Worm (Caenorhabditis elegans) whole organism, young adult: Measurements from ENCODE around the gene nth-1.

Experiments
- B0035.1 ChIP-seq: sonication (generic microtip); optimal IDR thresholded peaks from 2 replicates; lab custom pipeline; 2016; ENCODE audit warnings: missing genetic modification characterization, mild to moderate bottlenecking, missing compliant biosample characterization, missing genotype, missing genetic modification reagents
- C17E4.6 ChIP-seq: fragments of 200-800 bp; sonication (Bioruptor generic); IDR thresholded peaks from 2 replicates; pipeline ENCODE4 v1.3.6; 2022; ENCODE audit warnings: missing genetic modification reagents, missing genetic modification characterization, missing compliant biosample characterization
- D2030.7 ChIP-seq: fragments of 200-800 bp; sonication (Bioruptor generic); IDR thresholded peaks from 2 replicates; pipeline ENCODE4 v1.3.6; 2022; ENCODE audit warnings: missing genetic modification reagents, missing genetic modification characterization, missing compliant biosample characterization
- F22D6.2 ChIP-seq: sonication (generic microtip); optimal IDR thresholded peaks from 2 replicates; lab custom pipeline; 2016; ENCODE audit warnings: mild to moderate bottlenecking, missing genetic modification characterization, missing compliant biosample characterization
- F33H1.4 ChIP-seq: fragments of 200-800 bp; sonication (Bioruptor generic); IDR thresholded peaks from 2 replicates; pipeline ENCODE4 v1.3.6; 2022; ENCODE audit warnings: missing genetic modification reagents, missing genetic modification characterization, missing compliant biosample characterization
- F49E8.2 ChIP-seq: sonication (generic microtip); optimal IDR thresholded peaks from 3 replicates; lab custom pipeline; 2017; ENCODE audit warnings: missing genetic modification characterization, mild to moderate bottlenecking, missing compliant biosample characterization, antibody characterized with exemption, moderate library complexity; ENCODE audit not compliant: insufficient read depth
- F57C9.4 ChIP-seq: sonication (generic microtip); optimal IDR thresholded peaks from 2 replicates; lab custom pipeline; 2017; ENCODE audit warnings: mild to moderate bottlenecking, missing genetic modification characterization, missing compliant biosample characterization
- K12H6.12 ChIP-seq: fragments of 200-800 bp; sonication (Bioruptor generic); optimal IDR thresholded peaks from 2 replicates; lab custom pipeline; 2018; ENCODE audit warnings: mild to moderate bottlenecking, missing genetic modification characterization, missing compliant biosample characterization
- T26A5.8 ChIP-seq: sonication (generic microtip); optimal IDR thresholded peaks from 2 replicates; lab custom pipeline; 2016; ENCODE audit warnings: missing genetic modification characterization, missing compliant biosample characterization
- atf-7 ChIP-seq: sonication (generic microtip); optimal IDR thresholded peaks from 2 replicates; lab custom pipeline; 2017; ENCODE audit warnings: mild to moderate bottlenecking, missing genetic modification characterization, missing compliant biosample characterization
- attf-3 ChIP-seq: fragments of 200-800 bp; sonication (Bioruptor generic); conservative IDR thresholded peaks from 2 replicates; pipeline ENCODE4 v1.3.6; 2022; ENCODE audit warnings: missing genetic modification reagents, missing genetic modification characterization, missing compliant biosample characterization
- attf-6 ChIP-seq: fragments of 200-800 bp; sonication (Bioruptor generic); IDR thresholded peaks from 2 replicates; pipeline ENCODE4 v1.3.6; 2022; ENCODE audit warnings: missing genetic modification reagents, missing genetic modification characterization, missing compliant biosample characterization
- bed-1 ChIP-seq: fragments of 200-800 bp; sonication (Bioruptor generic); IDR thresholded peaks from 2 replicates; pipeline ENCODE4 v1.3.6; 2022; ENCODE audit warnings: missing genetic modification reagents, missing genetic modification characterization, missing compliant biosample characterization
- bed-2 ChIP-seq: fragments of 200-800 bp; sonication (Bioruptor generic); IDR thresholded peaks from 2 replicates; pipeline ENCODE4 v1.3.6; 2022; ENCODE audit warnings: missing genetic modification reagents, missing genetic modification characterization, missing compliant biosample characterization
- ceh-91 ChIP-seq: fragments of 200-800 bp; sonication (Bioruptor generic); IDR thresholded peaks from 2 replicates; pipeline ENCODE4 v1.3.6; 2022; ENCODE audit warnings: missing genetic modification reagents, missing genetic modification characterization, missing compliant biosample characterization
- die-1 ChIP-seq: sonication (generic microtip); optimal IDR thresholded peaks from 2 replicates; lab custom pipeline; 2016; ENCODE audit warnings: missing genotype, mild to moderate bottlenecking, missing genetic modification characterization, missing compliant biosample characterization
- dpl-1 ChIP-seq: fragments of 150-350 bp; optimal IDR thresholded peaks from 2 replicates; lab custom pipeline; 2014; ENCODE audit warnings: missing biosample characterization, missing genetic modification reagents, missing genetic modification characterization
- efl-1 ChIP-seq: fragments of 150-350 bp; optimal IDR thresholded peaks from 2 replicates; lab custom pipeline; 2014; ENCODE audit warnings: missing biosample characterization, missing genetic modification reagents, missing genetic modification characterization
- him-1 ChIP-seq: sonication (generic microtip); optimal IDR thresholded peaks from 2 replicates; lab custom pipeline; 2016; ENCODE audit warnings: missing genotype, missing genetic modification reagents, missing genetic modification characterization, missing compliant biosample characterization
- hmg-1.2 ChIP-seq: fragments of 200-800 bp; sonication (Bioruptor generic); IDR thresholded peaks from 2 replicates; pipeline ENCODE4 v1.3.6; 2022; ENCODE audit warnings: missing genetic modification reagents, missing genetic modification characterization, missing compliant biosample characterization
- let-607 ChIP-seq, 2 experiments: fragments of 200-800 bp in 1 of 2; sonication (Bioruptor generic) in 1 of 2; sonication (generic microtip) in 1 of 2; optimal IDR thresholded peaks; 2 replicates each; lab custom pipeline; 2016 to 2018; ENCODE audit warnings: mild to moderate bottlenecking in 2 of 2, missing compliant biosample characterization in 2 of 2, missing genetic modification characterization in 2 of 2, moderate library complexity in 2 of 2, missing genotype in 1 of 2
- lin-40 ChIP-seq: sonication (generic microtip); optimal IDR thresholded peaks from 2 replicates; lab custom pipeline; 2016; ENCODE audit warnings: missing genetic modification characterization, mild to moderate bottlenecking, missing compliant biosample characterization, missing genotype, missing genetic modification reagents
- lin-54 ChIP-seq: fragments of 200-800 bp; sonication (Bioruptor generic); optimal IDR thresholded peaks from 2 replicates; lab custom pipeline; 2018; ENCODE audit warnings: mild to moderate bottlenecking, missing genetic modification characterization, missing compliant biosample characterization
- lsl-1 ChIP-seq: fragments of 200-800 bp; sonication (Bioruptor generic); optimal IDR thresholded peaks from 2 replicates; lab custom pipeline; 2018; ENCODE audit warnings: mild to moderate bottlenecking, missing genetic modification characterization, moderate library complexity, missing compliant biosample characterization
- madf-6 ChIP-seq: fragments of 200-800 bp; sonication (Bioruptor generic); IDR thresholded peaks from 2 replicates; pipeline ENCODE4 v1.3.6; 2022; ENCODE audit warnings: missing genetic modification reagents, missing genetic modification characterization, missing compliant biosample characterization
- madf-8 ChIP-seq: fragments of 200-800 bp; sonication (Bioruptor generic); conservative IDR thresholded peaks from 2 replicates; pipeline ENCODE4 v1.3.6; 2022; ENCODE audit warnings: missing genetic modification reagents, missing genetic modification characterization, missing compliant biosample characterization
- mel-28 ChIP-seq: sonication (generic microtip); optimal IDR thresholded peaks from 2 replicates; lab custom pipeline; 2016; ENCODE audit warnings: borderline replicate concordance, mild to moderate bottlenecking, missing genetic modification characterization, missing compliant biosample characterization
- mxl-1 ChIP-seq: sonication (generic microtip); optimal IDR thresholded peaks from 2 replicates; lab custom pipeline; 2016; ENCODE audit warnings: missing genetic modification characterization, missing compliant biosample characterization
- nhr-80 ChIP-seq: sonication (generic microtip); optimal IDR thresholded peaks from 2 replicates; lab custom pipeline; 2016; ENCODE audit warnings: missing genetic modification characterization, missing compliant biosample characterization
- pha-4 ChIP-seq: fragments of 150-350 bp; sonication (generic microtip); optimal IDR thresholded peaks from 2 replicates; lab custom pipeline; 2014; ENCODE audit warnings: missing biosample characterization, missing genetic modification reagents, missing genetic modification characterization
- rec-8 ChIP-seq, 2 experiments: sonication (generic microtip); optimal IDR thresholded peaks; 2 replicates each; lab custom pipeline; 2016; ENCODE audit warnings: mild to moderate bottlenecking in 2 of 2, missing genetic modification characterization in 2 of 2, missing genetic modification reagents in 2 of 2, missing genotype in 2 of 2, missing biosample characterization in 1 of 2, missing compliant biosample characterization in 1 of 2, moderate library complexity in 1 of 2
- sdz-38 ChIP-seq: sonication (generic microtip); optimal IDR thresholded peaks from 2 replicates; lab custom pipeline; 2016; ENCODE audit warnings: missing genotype, missing genetic modification characterization, missing compliant biosample characterization
- snpc-1.1 ChIP-seq: sonication (generic microtip); optimal IDR thresholded peaks from 2 replicates; lab custom pipeline; 2017; ENCODE audit warnings: missing genetic modification characterization, mild to moderate bottlenecking, missing compliant biosample characterization, antibody characterized with exemption, moderate library complexity, missing genotype, missing genetic modification reagents; ENCODE audit not compliant: insufficient read depth
- snpc-1.3 ChIP-seq: sonication (generic microtip); optimal IDR thresholded peaks from 2 replicates; lab custom pipeline; 2017; ENCODE audit warnings: missing genetic modification characterization, mild to moderate bottlenecking, missing compliant biosample characterization, antibody characterized with exemption, moderate library complexity, missing genotype, missing genetic modification reagents; ENCODE audit not compliant: insufficient read depth
- snpc-3.4 ChIP-seq: sonication (generic microtip); optimal IDR thresholded peaks from 2 replicates; lab custom pipeline; 2017; ENCODE audit warnings: missing genetic modification characterization, mild to moderate bottlenecking, missing compliant biosample characterization, antibody characterized with exemption, moderate library complexity, missing genotype, missing genetic modification reagents
- snpc-4 ChIP-seq, 5 experiments: fragments of 150-350 bp in 1 of 5; sonication (generic microtip) in 4 of 5; optimal IDR thresholded peaks; 2 replicates each; lab custom pipeline; 2014 to 2018; ENCODE audit warnings: missing genetic modification characterization in 5 of 5, missing biosample characterization in 3 of 5, antibody characterized with exemption in 2 of 5, mild to moderate bottlenecking in 2 of 5, missing compliant biosample characterization in 2 of 5, missing genotype in 2 of 5, moderate library complexity in 2 of 5, missing genetic modification reagents in 1 of 5
- tbx-9 ChIP-seq: sonication (generic microtip); optimal IDR thresholded peaks from 2 replicates; lab custom pipeline; 2016; ENCODE audit warnings: borderline replicate concordance, missing genetic modification characterization, inconsistent platforms, missing compliant biosample characterization
- xnd-1 ChIP-seq: sonication (generic microtip); optimal IDR thresholded peaks from 2 replicates; lab custom pipeline; 2016; ENCODE audit warnings: missing genotype, missing genetic modification reagents, missing genetic modification characterization, missing compliant biosample characterization
- zfh-2 ChIP-seq: fragments of 200-800 bp; sonication (Bioruptor generic); conservative IDR thresholded peaks from 2 replicates; pipeline ENCODE4 v1.3.6; 2022; ENCODE audit warnings: missing genetic modification reagents, missing genetic modification characterization, missing compliant biosample characterization
- ztf-22 ChIP-seq: fragments of 200-800 bp; sonication (Bioruptor generic); optimal IDR thresholded peaks from 2 replicates; lab custom pipeline; 2018; ENCODE audit warnings: mild to moderate bottlenecking, missing genetic modification characterization, moderate library complexity, missing compliant biosample characterization
- ztf-28 ChIP-seq: fragments of 200-800 bp; sonication (Bioruptor generic); IDR thresholded peaks from 2 replicates; pipeline ENCODE4 v1.3.6; 2022; ENCODE audit warnings: missing genetic modification reagents, missing genetic modification characterization, missing compliant biosample characterization

Gene nth-1

ce11 chrIII:4313061-4313962 lies 19.3 kb upstream of the nth-1 start, which contains the start of the genes evl-14 and dcn-1:
evl-14 (minus strand) TSS chrIII:4313128.
dcn-1 (plus strand) TSS chrIII:4313912.
- TF ChIP-seq hmg-1.2 (GFP tag; lab: Robert Waterston, UW) (peak; percentile 47; the same call in 1 of the 2 replicates), let-607 (tag; optimal IDR thresholded peaks at IDR 0.05; lab: Kevin White, UChicago) (peak in 1 of 2 experiments; percentile 20), madf-8 (GFP tag; lab: Robert Waterston, UW) (peak; percentile 87), attf-6 (GFP tag; lab: Robert Waterston, UW) (no peak), atf-7 (tag; lab: Kevin White, UChicago) (peak; percentile 79), D2030.7 (GFP tag; lab: Robert Waterston, UW) (no peak; the same call in none of the 2 replicates), attf-3 (GFP tag; lab: Robert Waterston, UW) (peak; percentile 96), snpc-1.1 (tag; lab: Kevin White, UChicago) (peak; percentile 6), snpc-4 (GFP tag; optimal IDR thresholded peaks at IDR 0.05; lab: Kevin White, UChicago) (no peak), snpc-4 (tag; optimal IDR thresholded peaks at IDR 0.05; lab: Kevin White, UChicago) (peak in 1 of 4 experiments; percentile 11), dpl-1 (peak; percentile 82), F57C9.4 (tag; lab: Kevin White, UChicago) (no peak), K12H6.12 (tag; lab: Kevin White, UChicago) (peak; percentile 46), F33H1.4 (GFP tag; lab: Robert Waterston, UW) (peak; percentile 94), pha-4 (tag; lab: Kevin White, UChicago) (peak; percentile 74), lin-40 (tag; lab: Kevin White, UChicago) (peak; percentile 71), xnd-1 (tag; lab: Kevin White, UChicago) (peak; percentile 80), snpc-1.3 (tag; lab: Kevin White, UChicago) (peak; percentile 47), efl-1 (peak; percentile 96), bed-1 (GFP tag; lab: Robert Waterston, UW) (no peak), mel-28 (tag; lab: Kevin White, UChicago) (no peak), snpc-3.4 (tag; lab: Kevin White, UChicago) (peak; percentile 80), nhr-80 (tag; lab: Kevin White, UChicago) (peak; percentile 39), madf-6 (GFP tag; lab: Robert Waterston, UW) (peak; percentile 96), lin-54 (GFP tag; lab: Kevin White, UChicago) (peak; percentile 68), F22D6.2 (tag; lab: Kevin White, UChicago) (no peak), ztf-28 (no peak), bed-2 (GFP tag; lab: Robert Waterston, UW) (no peak), him-1 (peak; percentile 2), lsl-1 (GFP tag; lab: Kevin White, UChicago) (peak; percentile 92), ceh-91 (GFP tag; lab: Robert Waterston, UW) (peak; percentile 84)

- TF ChIP-seq mxl-1 (tag; lab: Kevin White, UChicago) = no peak
Observed at ce11 chrIII:4309303-4309702, 15.2 kb upstream of the nth-1 start.

ce11 chrIII:4302780-4303179 lies 8.7 kb upstream of the nth-1 start:
- TF ChIP-seq tbx-9 = no peak
- no peak for TF ChIP-seq sdz-38 (tag; lab: Kevin White, UChicago)
- no peak for TF ChIP-seq F49E8.2 (tag; lab: Kevin White, UChicago)
- peak; percentile 29 for TF ChIP-seq xnd-1 (tag; lab: Kevin White, UChicago)
- no peak for TF ChIP-seq T26A5.8 (tag; lab: Kevin White, UChicago)
- peak; percentile 65 for TF ChIP-seq lsl-1 (GFP tag; lab: Kevin White, UChicago)
- peak; percentile 39; the same call in 1 of the 2 replicates for TF ChIP-seq madf-6 (GFP tag; lab: Robert Waterston, UW)
- no peak for TF ChIP-seq rec-8 (tag; optimal IDR thresholded peaks at IDR 0.05; lab: Kevin White, UChicago)
- no peak for TF ChIP-seq die-1 (tag; lab: Kevin White, UChicago)
- TF ChIP-seq zfh-2 (GFP tag; lab: Robert Waterston, UW) = no peak
- no peak for TF ChIP-seq ztf-22 (GFP tag; lab: Kevin White, UChicago)
- TF ChIP-seq B0035.1 (tag; lab: Kevin White, UChicago) = no peak
- TF ChIP-seq efl-1 = peak; percentile 29
- TF ChIP-seq C17E4.6 (GFP tag; lab: Robert Waterston, UW) = no peak
